Fruit fly (Drosophila melanogaster) whole organism: Measurements from ENCODE around the gene Sclp.

Experiments
- CG8478 ChIP-seq: fragments of >200 bp; optimal IDR thresholded peaks from 2 replicates; lab custom pipeline; 2018; ENCODE audit warnings: inconsistent platforms
- Dll ChIP-seq: fragments of >200 bp; optimal IDR thresholded peaks from 2 replicates; lab custom pipeline; 2017
- EcR ChIP-seq, 2 experiments: fragments of >200 bp; optimal IDR thresholded peaks; 2 replicates each; lab custom pipeline; 2017; ENCODE audit warnings: missing biosample characterization in 2 of 2, missing genetic modification characterization in 2 of 2, missing genetic modification reagents in 2 of 2
- pan ChIP-seq: fragments of >200 bp; optimal IDR thresholded peaks from 2 replicates; lab custom pipeline; 2017
- psq ChIP-seq: fragments of >200 bp; optimal IDR thresholded peaks from 2 replicates; lab custom pipeline; 2017
- usp ChIP-seq: fragments of >200 bp; optimal IDR thresholded peaks from 2 replicates; lab custom pipeline; 2017; ENCODE audit warnings: missing biosample characterization, missing genetic modification characterization, mixed read lengths

The Sclp gene

DNA sequence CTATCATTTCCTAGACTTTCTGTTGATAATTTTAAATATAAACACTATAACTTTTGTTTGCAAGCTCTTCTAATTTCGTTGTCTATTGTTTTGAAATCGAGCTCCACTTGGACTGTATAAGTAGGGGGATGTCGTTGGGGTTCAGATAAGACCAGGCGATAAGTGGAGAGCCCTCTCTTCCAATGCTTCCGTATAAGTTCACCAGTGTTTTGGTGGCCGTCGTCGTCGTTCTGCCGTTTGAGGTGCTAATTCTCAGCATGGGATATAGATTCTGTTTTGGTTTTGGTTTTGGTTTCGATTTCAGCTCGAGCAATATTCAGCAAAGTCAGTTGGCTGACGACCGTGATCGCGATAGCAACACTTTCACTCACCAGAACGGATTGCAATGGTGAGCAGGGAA lies 51.3 kb downstream of the Sclp start, which contains the start of gene CG15739:
CG15739 (plus strand) TSS at position 204 of the 400 bp plus-strand sequence.
- TF ChIP-seq CG8478 (lab: Kevin White, UChicago) (no peak), psq (lab: Kevin White, UChicago) (no peak), pan (lab: Kevin White, UChicago) (no peak), EcR (GFP tag; optimal IDR thresholded peaks at IDR 0.05; lab: Kevin White, UChicago) (no peak), usp (GFP tag; lab: Kevin White, UChicago) (no peak), Dll (lab: Kevin White, UChicago) (no peak)

DNA sequence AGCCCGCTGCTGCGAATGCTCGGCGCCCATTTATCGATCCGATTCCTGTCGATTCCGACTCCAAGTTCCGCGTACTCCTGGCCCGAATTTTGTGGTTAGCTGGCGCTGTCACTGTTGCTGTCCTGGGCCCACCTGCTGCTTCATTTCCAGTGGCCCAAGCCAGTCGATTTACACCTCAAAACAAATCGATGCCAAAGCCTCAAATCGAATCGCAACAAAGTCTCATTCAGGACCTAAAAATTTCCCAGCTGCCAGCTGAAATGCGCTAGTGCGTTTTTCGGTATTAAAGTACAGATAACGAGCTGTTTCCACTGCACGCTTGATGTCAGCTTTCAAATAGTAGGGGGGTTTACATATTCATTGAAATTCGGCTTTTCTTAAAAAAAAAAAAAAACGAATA lies 51.9 kb downstream of the Sclp start, which contains the start of gene BORCS5:
BORCS5 (minus strand) TSS at position 263 of the 400 bp plus-strand sequence.
- TF ChIP-seq Dll (lab: Kevin White, UChicago) = no peak
- no peak for TF ChIP-seq EcR (GFP tag; optimal IDR thresholded peaks at IDR 0.05; lab: Kevin White, UChicago)
- no peak for TF ChIP-seq pan (lab: Kevin White, UChicago)
- TF ChIP-seq CG8478 (lab: Kevin White, UChicago) = no peak
- TF ChIP-seq usp (GFP tag; lab: Kevin White, UChicago) = no peak
- no peak for TF ChIP-seq psq (lab: Kevin White, UChicago)
